Fruit fly (Drosophila melanogaster) whole organism, wandering third instar larva: Measurements from ENCODE around the gene CG13392.

Source experiments
- Abd-B ChIP-seq: fragments of >200 bp; optimal IDR thresholded peaks from 2 replicates; lab custom pipeline; 2017; ENCODE audit warnings: missing biosample characterization, missing genetic modification characterization
- CG32264 ChIP-seq: fragments of 200-800 bp; sonication (Bioruptor generic); optimal IDR thresholded peaks from 2 replicates; lab custom pipeline; 2016; ENCODE audit warnings: missing biosample characterization, missing genetic modification characterization
- CG9705 ChIP-seq: fragments of 200-800 bp; sonication (Bioruptor generic); optimal IDR thresholded peaks from 2 replicates; lab custom pipeline; 2018; ENCODE audit warnings: missing biosample characterization, mild to moderate bottlenecking, missing genetic modification characterization
- CrebA ChIP-seq: fragments of 200-800 bp; sonication (Bioruptor generic); optimal IDR thresholded peaks from 2 replicates; lab custom pipeline; 2016; ENCODE audit warnings: missing biosample characterization, mild to moderate bottlenecking, missing genetic modification characterization, borderline replicate concordance
- Dfd ChIP-seq: fragments of >200 bp; optimal IDR thresholded peaks from 2 replicates; lab custom pipeline; 2017; ENCODE audit warnings: missing biosample characterization, missing genetic modification characterization
- Dif ChIP-seq: fragments of 200-275, 200-300 bp; sonication (Bioruptor generic); optimal IDR thresholded peaks from 2 replicates; lab custom pipeline; 2018; ENCODE audit warnings: missing biosample characterization, missing genetic modification characterization; ENCODE audit not compliant: partially characterized antibody
- GATAd ChIP-seq: sonication (Bioruptor generic); optimal IDR thresholded peaks from 2 replicates; lab custom pipeline; 2016; ENCODE audit warnings: missing biosample characterization, missing genetic modification characterization
- HLH106 ChIP-seq: fragments of 200-800 bp; optimal IDR thresholded peaks from 3 replicates; lab custom pipeline; 2019; ENCODE audit warnings: missing biosample characterization, mild to moderate bottlenecking, missing genetic modification characterization, moderate library complexity
- Hnf4 ChIP-seq: fragments of 200-800 bp; sonication (Bioruptor generic); optimal IDR thresholded peaks from 2 replicates; lab custom pipeline; 2016; ENCODE audit warnings: missing biosample characterization, mild to moderate bottlenecking, missing genetic modification characterization
- Hr78 ChIP-seq: fragments of >200 bp; optimal IDR thresholded peaks from 2 replicates; lab custom pipeline; 2017; ENCODE audit warnings: missing biosample characterization, missing genetic modification characterization
- Hr83 ChIP-seq: fragments of 200-300 bp; sonication (Bioruptor generic); optimal IDR thresholded peaks from 2 replicates; lab custom pipeline; 2016; ENCODE audit warnings: missing biosample characterization, mild to moderate bottlenecking, missing genetic modification characterization, moderate library complexity; ENCODE audit not compliant: poor library complexity, severe bottlenecking
- Jra ChIP-seq: sonication (Bioruptor generic); optimal IDR thresholded peaks from 2 replicates; lab custom pipeline; 2016; ENCODE audit warnings: missing biosample characterization, missing genetic modification characterization
- Mio ChIP-seq: sonication (Bioruptor generic); optimal IDR thresholded peaks from 2 replicates; lab custom pipeline; 2016; ENCODE audit warnings: missing biosample characterization, missing genetic modification characterization
- Myc ChIP-seq: fragments of >200 bp; optimal IDR thresholded peaks from 2 replicates; lab custom pipeline; 2017
- N ChIP-seq: fragments of >200 bp; optimal IDR thresholded peaks from 2 replicates; lab custom pipeline; 2018; ENCODE audit warnings: missing biosample characterization, missing external identifiers, missing genetic modification characterization
- OdsH ChIP-seq: fragments of 200-800 bp; sonication (Bioruptor generic); optimal IDR thresholded peaks from 2 replicates; lab custom pipeline; 2016; ENCODE audit warnings: missing biosample characterization, mild to moderate bottlenecking, missing genetic modification characterization
- Rel ChIP-seq, 2 experiments: fragments of 200-800 bp; sonication (Bioruptor generic) in 1 of 2; optimal IDR thresholded peaks; 2 replicates in 1 of 2; 3 replicates in 1 of 2; lab custom pipeline; 2016 to 2019; ENCODE audit warnings: mild to moderate bottlenecking in 2 of 2, missing biosample characterization in 2 of 2, missing genetic modification characterization in 2 of 2, moderate library complexity in 1 of 2
- Sp1 ChIP-seq: fragments of 200-800 bp; sonication (Bioruptor generic); optimal IDR thresholded peaks from 3 replicates; lab custom pipeline; 2019; ENCODE audit warnings: missing biosample characterization, mild to moderate bottlenecking, missing genetic modification characterization, moderate library complexity
- Vsx2 ChIP-seq: fragments of 200-300, 225-300 bp; sonication (Bioruptor generic); optimal IDR thresholded peaks from 2 replicates; lab custom pipeline; 2018; ENCODE audit warnings: missing biosample characterization, missing genetic modification characterization; ENCODE audit not compliant: partially characterized antibody
- br ChIP-seq: fragments of 200-800 bp; sonication (Bioruptor generic); optimal IDR thresholded peaks from 2 replicates; lab custom pipeline; 2016; ENCODE audit warnings: missing biosample characterization, missing genetic modification characterization
- brk ChIP-seq: fragments of 200-800 bp; sonication (Bioruptor generic); optimal IDR thresholded peaks from 2 replicates; lab custom pipeline; 2016; ENCODE audit warnings: missing biosample characterization, mild to moderate bottlenecking, missing genetic modification characterization
- dl ChIP-seq, 2 experiments: fragments of 175-275, 200-275 bp in 1 of 2; fragments of 200-275 bp in 1 of 2; sonication (Bioruptor generic); optimal IDR thresholded peaks; lab custom pipeline; 2018; ENCODE audit warnings: mild to moderate bottlenecking in 2 of 2, missing biosample characterization in 2 of 2, missing genetic modification characterization in 2 of 2, moderate library complexity in 2 of 2; ENCODE audit not compliant: partially characterized antibody in 2 of 2, insufficient read depth in 1 of 2
- dmrt93B ChIP-seq: fragments of 200-800 bp; sonication (Bioruptor generic); optimal IDR thresholded peaks from 2 replicates; lab custom pipeline; 2018; ENCODE audit warnings: missing biosample characterization, mild to moderate bottlenecking, missing genetic modification characterization
- dsf ChIP-seq: sonication (Bioruptor generic); optimal IDR thresholded peaks from 2 replicates; lab custom pipeline; 2016; ENCODE audit warnings: missing biosample characterization, missing genetic modification characterization, borderline replicate concordance
- ey ChIP-seq: fragments of 200-800 bp; sonication (Bioruptor generic); optimal IDR thresholded peaks from 2 replicates; lab custom pipeline; 2016; ENCODE audit warnings: missing biosample characterization, missing genetic modification characterization
- foxo ChIP-seq, 2 experiments: fragments of 200-800 bp; sonication (Bioruptor generic); optimal IDR thresholded peaks; 2 replicates in 1 of 2; 3 replicates in 1 of 2; lab custom pipeline; 2016 to 2017; ENCODE audit warnings: missing biosample characterization in 2 of 2, missing genetic modification characterization in 2 of 2
- fru ChIP-seq: fragments of 200-800 bp; sonication (Bioruptor generic); optimal IDR thresholded peaks from 3 replicates; lab custom pipeline; 2016; ENCODE audit warnings: missing biosample characterization, mild to moderate bottlenecking, missing genetic modification characterization
- h ChIP-seq: fragments of 200-800 bp; sonication (Bioruptor generic); optimal IDR thresholded peaks from 3 replicates; lab custom pipeline; 2016; ENCODE audit warnings: missing biosample characterization, mild to moderate bottlenecking, missing genetic modification characterization
- jim ChIP-seq: fragments of 175-275, 200-325 bp; sonication (Bioruptor generic); optimal IDR thresholded peaks from 2 replicates; lab custom pipeline; 2016; ENCODE audit warnings: missing biosample characterization, mild to moderate bottlenecking, missing genetic modification characterization
- lola ChIP-seq: fragments of >200 bp; optimal IDR thresholded peaks from 2 replicates; lab custom pipeline; 2017; ENCODE audit warnings: missing biosample characterization, missing genetic modification characterization
- pan ChIP-seq: fragments of >200 bp; optimal IDR thresholded peaks from 2 replicates; lab custom pipeline; 2017
- psq ChIP-seq: fragments of 200-800 bp; sonication (Bioruptor generic); optimal IDR thresholded peaks from 3 replicates; lab custom pipeline; 2017; ENCODE audit warnings: missing biosample characterization, mild to moderate bottlenecking, missing genetic modification characterization, moderate library complexity
- rgr ChIP-seq: fragments of 200-800 bp; sonication (Bioruptor generic); optimal IDR thresholded peaks from 3 replicates; lab custom pipeline; 2016; ENCODE audit warnings: missing biosample characterization, mild to moderate bottlenecking, missing genetic modification characterization
- sage ChIP-seq: fragments of 200-800 bp; sonication (Bioruptor generic); optimal IDR thresholded peaks from 2 replicates; lab custom pipeline; 2016; ENCODE audit warnings: missing biosample characterization, mild to moderate bottlenecking, missing genetic modification characterization
- sv ChIP-seq: fragments of 200-800 bp; sonication (Bioruptor generic); optimal IDR thresholded peaks from 3 replicates; lab custom pipeline; 2016; ENCODE audit warnings: missing biosample characterization, missing genetic modification characterization
- tai ChIP-seq: sonication (Bioruptor generic); optimal IDR thresholded peaks from 2 replicates; lab custom pipeline; 2016; ENCODE audit warnings: missing biosample characterization, missing genetic modification characterization
- usp ChIP-seq: fragments of >200 bp; optimal IDR thresholded peaks from 2 replicates; lab custom pipeline; 2017; ENCODE audit warnings: missing biosample characterization, missing genetic modification characterization
- woc ChIP-seq: sonication (Bioruptor generic); optimal IDR thresholded peaks from 2 replicates; lab custom pipeline; 2016; ENCODE audit warnings: missing biosample characterization, mild to moderate bottlenecking, missing genetic modification characterization

The CG13392 gene

DNA sequence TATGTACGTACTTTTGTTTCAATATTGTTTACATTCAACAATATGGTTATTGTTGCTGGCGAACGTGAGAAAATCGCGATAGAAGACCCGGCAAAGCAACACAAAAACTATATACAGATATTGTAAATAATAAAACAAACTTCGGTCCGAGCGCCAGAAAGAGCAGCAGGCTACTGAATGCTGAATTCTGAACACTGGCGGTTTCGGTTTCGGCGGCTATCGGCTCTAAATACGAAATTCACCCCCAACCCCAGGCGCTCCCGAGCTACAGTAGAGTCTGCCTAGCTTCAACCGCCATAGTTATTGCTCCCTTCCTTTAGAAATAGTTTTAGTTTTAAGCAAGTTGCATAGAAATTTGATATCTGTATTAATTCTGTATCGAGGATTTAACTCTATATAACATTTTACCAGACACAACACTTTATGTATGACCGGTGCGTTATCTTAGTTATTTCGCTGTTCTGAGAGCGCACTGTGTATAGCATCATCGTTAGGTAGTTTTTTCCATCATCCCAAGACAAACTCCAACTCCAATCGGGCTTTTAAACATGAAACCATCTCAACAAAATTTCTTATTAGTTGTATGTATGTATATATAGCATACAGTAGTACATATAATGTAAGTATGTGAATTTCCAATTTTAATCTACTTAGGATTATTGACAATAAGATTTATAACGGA, 20.2 kb downstream of the CG13392 start, which contains the start of gene CG7627:
Gene CG7627 (minus strand): TSS at position 197 of the 682 bp plus-strand sequence.
- no peak for TF ChIP-seq Abd-B (GFP tag; lab: Kevin White, UChicago)
- TF ChIP-seq brk (GFP tag; lab: Kevin White, UChicago), result peak; percentile 72
- no peak for TF ChIP-seq Mio
- no peak for TF ChIP-seq Dfd (GFP tag; lab: Kevin White, UChicago)
- peak; percentile 83 for TF ChIP-seq Jra
- TF ChIP-seq HLH106 (tag; lab: Kevin White, UChicago), result peak; percentile 80
- peak; percentile 82 for TF ChIP-seq psq (GFP tag; lab: Kevin White, UChicago)
- peak; percentile 85 for TF ChIP-seq br (GFP tag; lab: Kevin White, UChicago)
- TF ChIP-seq Hnf4 (GFP tag; lab: Kevin White, UChicago), result peak; percentile 86
- no peak for TF ChIP-seq usp (GFP tag; lab: Kevin White, UChicago)
- peak; percentile 53 for TF ChIP-seq CG9705 (GFP tag; lab: Kevin White, UChicago)
- TF ChIP-seq ey (GFP tag; lab: Kevin White, UChicago), result peak; percentile 90
- TF ChIP-seq dmrt93B (GFP tag; lab: Kevin White, UChicago), result peak; percentile 66
- no peak for TF ChIP-seq Hr78 (GFP tag; lab: Kevin White, UChicago)
- peak; percentile 89 for TF ChIP-seq fru (GFP tag; lab: Kevin White, UChicago)
- peak; percentile 66 for TF ChIP-seq sv (GFP tag; lab: Kevin White, UChicago)
- TF ChIP-seq h (GFP tag; lab: Kevin White, UChicago), result peak; percentile 89
- TF ChIP-seq Vsx2 (GFP tag; lab: Kevin White, UChicago), result peak; percentile 49
- peak; percentile 63 for TF ChIP-seq tai (GFP tag; lab: Kevin White, UChicago)
- TF ChIP-seq foxo (GFP tag; optimal IDR thresholded peaks at IDR 0.05; lab: Kevin White, UChicago), result peak in 1 of 2 experiments; percentile 90
- TF ChIP-seq sage, result peak; percentile 48
- TF ChIP-seq lola (GFP tag; lab: Kevin White, UChicago), result no peak
- TF ChIP-seq woc (GFP tag; lab: Kevin White, UChicago), result peak; percentile 93
- peak; percentile 33 for TF ChIP-seq Dif
- TF ChIP-seq Myc (lab: Kevin White, UChicago), result no peak
- no peak for TF ChIP-seq pan (lab: Kevin White, UChicago)
- TF ChIP-seq Rel (GFP tag; optimal IDR thresholded peaks at IDR 0.05; lab: Kevin White, UChicago), result no peak
- peak; percentile 41 for TF ChIP-seq Rel (tag; optimal IDR thresholded peaks at IDR 0.05; lab: Kevin White, UChicago)
- no peak for TF ChIP-seq CrebA (GFP tag; lab: Kevin White, UChicago)
- TF ChIP-seq jim (GFP tag; lab: Kevin White, UChicago), result no peak
- TF ChIP-seq OdsH, result peak; percentile 91
- TF ChIP-seq N (GFP tag; lab: Kevin White, UChicago), result no peak
- no peak for TF ChIP-seq dsf (GFP tag; lab: Kevin White, UChicago)
- peak; percentile 74 for TF ChIP-seq Sp1 (GFP tag; lab: Kevin White, UChicago)
- no peak for TF ChIP-seq dl (GFP tag; optimal IDR thresholded peaks at IDR 0.05; lab: Kevin White, UChicago; ENCODE audit: insufficient read depth in 1 of 2, partially characterized antibody in 2 of 2)
- peak; percentile 86 for TF ChIP-seq rgr (GFP tag; lab: Kevin White, UChicago)
- peak; percentile 62 for TF ChIP-seq CG32264 (GFP tag; lab: Kevin White, UChicago)
- no peak for TF ChIP-seq GATAd (GFP tag; lab: Kevin White, UChicago)
- TF ChIP-seq Hr83 (GFP tag; lab: Kevin White, UChicago), result peak; percentile 49
